Fruit fly (Drosophila melanogaster) Kc167 (cell line): ENCODE results near the gene CG12307.

Experiments used
- Myc ChIP-seq: fragments of >200 bp; optimal IDR thresholded peaks from 2 replicates; lab custom pipeline; 2017; ENCODE audit warnings: missing external identifiers
- Sin3A ChIP-seq: fragments of >200 bp; optimal IDR thresholded peaks from 2 replicates; lab custom pipeline; 2018; ENCODE audit warnings: missing external identifiers
- h ChIP-seq: fragments of >200 bp; optimal IDR thresholded peaks from 3 replicates; lab custom pipeline; 2018; ENCODE audit warnings: missing external identifiers
- insv ChIP-seq: fragments of >200 bp; optimal IDR thresholded peaks from 3 replicates; lab custom pipeline; 2018; ENCODE audit warnings: missing external identifiers
- psq ChIP-seq: fragments of >200 bp; optimal IDR thresholded peaks from 2 replicates; lab custom pipeline; 2017; ENCODE audit warnings: missing external identifiers
- ttk ChIP-seq: sonication (Bioruptor generic); optimal IDR thresholded peaks from 2 replicates; lab custom pipeline; 2017; ENCODE audit warnings: missing external identifiers

Gene CG12307

dm6 chr2L:11651910-11652498 lies at the start of gene CG12307, which contains the start of gene CG4983:
TSS of gene CG12307 (minus strand) at chr2L:11652010.
TSS of gene CG4983 (plus strand) at chr2L:11652448.
- TF ChIP-seq ttk (lab: Kevin White, UChicago) (no peak), h (lab: Kevin White, UChicago) (no peak), psq (lab: Kevin White, UChicago) (no peak), insv (lab: Kevin White, UChicago) (no peak), Myc (lab: Kevin White, UChicago) (no peak), Sin3A (lab: Kevin White, UChicago) (no peak)

- TF ChIP-seq insv (lab: Kevin White, UChicago), result no peak
- no peak for TF ChIP-seq psq (lab: Kevin White, UChicago)
- no peak for TF ChIP-seq h (lab: Kevin White, UChicago)
- no peak for TF ChIP-seq Sin3A (lab: Kevin White, UChicago)
- no peak for TF ChIP-seq ttk (lab: Kevin White, UChicago)
- no peak for TF ChIP-seq Myc (lab: Kevin White, UChicago)
Measured at dm6 chr2L:11694504-11694903, 42.7 kb upstream of the CG12307 start, which contains the start of gene CG4988. TSS of gene CG4988 (plus strand) at chr2L:11694804.

dm6 chr2L:11662959-11663358 lies 11.1 kb upstream of the CG12307 start, which contains the start of gene CG44477:
TSS of gene CG44477 (plus strand) at chr2L:11663259.
- no peak for TF ChIP-seq ttk (lab: Kevin White, UChicago)
- TF ChIP-seq insv (lab: Kevin White, UChicago), result no peak
- no peak for TF ChIP-seq Myc (lab: Kevin White, UChicago)
- TF ChIP-seq h (lab: Kevin White, UChicago), result no peak
- TF ChIP-seq Sin3A (lab: Kevin White, UChicago), result no peak
- TF ChIP-seq psq (lab: Kevin White, UChicago), result no peak

dm6 chr2L:11657110-11657509 lies 5.3 kb upstream of the CG12307 start, which contains the start of gene CG43167:
TSS of gene CG43167 (plus strand) at chr2L:11657410.
- TF ChIP-seq Myc (lab: Kevin White, UChicago), result no peak
- TF ChIP-seq psq (lab: Kevin White, UChicago), result no peak
- no peak for TF ChIP-seq ttk (lab: Kevin White, UChicago)
- TF ChIP-seq insv (lab: Kevin White, UChicago), result no peak
- no peak for TF ChIP-seq h (lab: Kevin White, UChicago)
- TF ChIP-seq Sin3A (lab: Kevin White, UChicago), result no peak

- TF ChIP-seq psq (lab: Kevin White, UChicago) (no peak), insv (lab: Kevin White, UChicago) (no peak), Myc (lab: Kevin White, UChicago) (no peak), h (lab: Kevin White, UChicago) (no peak)
Measured at dm6 chr2L:11648739-11649138, 3.1 kb downstream of the CG12307 start, which contains the start of gene CG6614. TSS of gene CG6614 (minus strand) at chr2L:11648839.

- TF ChIP-seq psq (lab: Kevin White, UChicago), result no peak
- no peak for TF ChIP-seq insv (lab: Kevin White, UChicago)
- TF ChIP-seq ttk (lab: Kevin White, UChicago), result no peak
- no peak for TF ChIP-seq Sin3A (lab: Kevin White, UChicago)
Measured at dm6 chr2L:11628292-11628691, 23.5 kb downstream of the CG12307 start.

- TF ChIP-seq insv (lab: Kevin White, UChicago) (no peak), Sin3A (lab: Kevin White, UChicago) (no peak), h (lab: Kevin White, UChicago) (no peak), Myc (lab: Kevin White, UChicago) (no peak), psq (lab: Kevin White, UChicago) (no peak), ttk (lab: Kevin White, UChicago) (no peak)
Measured at dm6 chr2L:11624190-11624589, 27.6 kb downstream of the CG12307 start.

dm6 chr2L:11611672-11612071 lies 40.1 kb downstream of the CG12307 start, which contains the start of gene spag4:
TSS of gene spag4 (minus strand) at chr2L:11611772.
- no peak for TF ChIP-seq Myc (lab: Kevin White, UChicago)
- no peak for TF ChIP-seq insv (lab: Kevin White, UChicago)
- no peak for TF ChIP-seq Sin3A (lab: Kevin White, UChicago)
- no peak for TF ChIP-seq ttk (lab: Kevin White, UChicago)
- TF ChIP-seq psq (lab: Kevin White, UChicago), result no peak
- TF ChIP-seq h (lab: Kevin White, UChicago), result no peak
